Fruit fly (Drosophila melanogaster) whole organism: Measurements from ENCODE around the gene Jhbp15.

Source experiments
- CG8478 ChIP-seq: fragments of >200 bp; optimal IDR thresholded peaks from 2 replicates; lab custom pipeline; 2018; ENCODE audit warnings: inconsistent platforms
- pan ChIP-seq: fragments of >200 bp; optimal IDR thresholded peaks from 2 replicates; lab custom pipeline; 2017
- psq ChIP-seq: fragments of >200 bp; optimal IDR thresholded peaks from 2 replicates; lab custom pipeline; 2017

DNA sequence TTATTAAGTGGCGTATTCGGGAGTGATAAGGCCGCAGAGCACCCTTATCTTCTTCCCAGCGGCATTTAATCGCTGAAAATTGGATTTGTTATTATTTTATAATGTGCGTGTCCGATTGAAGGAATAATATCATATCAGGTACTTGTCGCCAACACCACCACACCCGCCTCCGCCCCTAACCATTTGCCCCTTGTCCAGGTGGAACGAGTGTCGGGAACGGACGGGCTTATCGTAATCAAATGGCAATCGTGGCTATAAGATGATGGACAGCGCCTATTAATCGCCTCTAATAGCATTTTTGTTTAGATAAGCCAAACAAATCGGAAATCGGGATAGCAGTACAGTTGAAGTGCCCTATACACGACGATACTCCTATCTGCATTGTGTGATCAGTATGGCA is 27.4 kb upstream of the Jhbp15 start:
- TF ChIP-seq psq (lab: Kevin White, UChicago) (no peak), pan (lab: Kevin White, UChicago) (no peak), CG8478 (lab: Kevin White, UChicago) (no peak)
